Worm (Caenorhabditis elegans) whole organism, dauer: ENCODE measurements around the gene F26G1.15.

Source experiments
- unc-62 ChIP-seq: sonication (generic microtip); optimal IDR thresholded peaks from 2 replicates; lab custom pipeline; 2017; ENCODE audit warnings: missing biosample characterization, missing genetic modification reagents, missing genetic modification characterization

F26G1.15 gene

DNA sequence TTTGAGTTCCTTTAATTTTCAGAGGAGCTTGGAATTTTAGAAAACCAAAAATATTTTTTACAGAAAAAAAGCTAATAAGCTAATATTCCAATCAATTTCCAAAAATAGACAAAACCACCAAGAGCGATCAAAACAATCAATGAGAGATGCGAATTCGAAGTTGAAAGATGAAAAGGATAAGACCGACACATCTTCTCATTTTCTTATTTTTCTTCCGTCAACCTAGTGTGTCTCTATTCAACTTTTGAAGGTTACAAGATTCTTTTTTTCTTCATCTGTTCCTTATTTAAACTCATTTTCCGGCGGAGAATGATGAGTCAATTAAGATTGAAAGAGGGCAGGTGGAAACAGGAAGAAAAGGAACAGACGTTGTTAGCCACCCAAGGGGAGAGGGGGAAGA is 22.5 kb upstream of the F26G1.15 start:
- TF ChIP-seq unc-62 (GFP tag; lab: Kevin White, UChicago) = no peak

DNA sequence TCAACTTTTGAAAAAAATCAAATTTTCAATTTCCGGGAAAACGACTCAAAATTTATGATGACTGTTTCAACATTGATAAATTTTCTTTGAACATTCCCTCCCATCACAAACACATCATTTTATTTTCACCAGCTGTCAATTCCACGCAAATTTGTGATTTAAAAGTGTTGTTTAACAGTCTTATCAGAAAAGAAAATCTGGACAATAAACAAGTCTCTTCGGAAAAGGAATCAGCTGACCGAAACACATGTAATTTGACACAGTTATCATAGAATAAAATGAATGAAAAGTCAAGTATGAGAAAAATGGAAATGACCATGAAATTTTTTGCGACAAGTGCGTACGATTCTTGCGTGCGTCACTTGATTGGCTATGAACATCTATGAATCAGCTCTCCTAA is 21.0 kb upstream of the F26G1.15 start:
- TF ChIP-seq unc-62 (GFP tag; lab: Kevin White, UChicago) = no peak

DNA sequence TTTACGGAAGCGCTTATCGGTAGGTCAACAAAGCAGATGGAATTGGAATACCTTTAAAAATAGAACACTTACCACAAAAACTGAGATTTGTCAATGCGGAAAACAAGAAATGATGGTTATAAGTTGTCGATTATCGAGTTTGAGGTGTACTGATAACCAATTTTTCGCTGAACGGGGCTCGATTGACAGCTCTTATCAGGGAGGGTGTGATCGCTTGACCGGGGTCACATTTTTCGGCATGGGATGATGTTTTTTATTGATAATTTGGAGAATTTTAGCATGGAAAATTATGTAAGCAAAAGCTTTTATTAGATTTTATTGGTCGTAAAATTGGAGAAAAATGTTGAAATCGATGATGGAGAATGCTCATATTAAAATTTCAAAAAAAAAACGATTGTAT is 20.2 kb upstream of the F26G1.15 start:
- TF ChIP-seq unc-62 (GFP tag; lab: Kevin White, UChicago) = no peak

DNA sequence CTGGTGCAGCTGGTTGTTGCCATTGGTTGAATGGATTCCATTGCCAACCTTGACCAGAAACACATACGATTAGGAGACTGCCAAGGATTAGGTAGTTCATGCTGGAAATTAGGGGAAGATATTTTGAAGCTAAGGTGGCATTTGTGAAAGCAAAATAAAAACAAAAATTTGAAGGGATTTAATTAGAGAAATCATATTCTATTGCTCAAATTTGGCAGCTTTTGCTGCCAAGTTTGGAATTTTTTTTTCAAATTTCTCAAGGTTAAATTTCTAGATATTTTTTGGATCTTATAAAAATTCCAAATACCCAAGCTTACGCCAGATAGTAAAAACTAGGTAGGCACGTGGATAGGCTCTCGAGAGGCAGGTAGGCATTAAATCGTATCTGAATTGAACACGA is 18.8 kb upstream of the F26G1.15 start, which contains the start of gene F26G1.5:
Gene F26G1.5, minus strand, starts transcription at position 101 of the 400 bp plus-strand sequence.
- no peak for TF ChIP-seq unc-62 (GFP tag; lab: Kevin White, UChicago)

DNA sequence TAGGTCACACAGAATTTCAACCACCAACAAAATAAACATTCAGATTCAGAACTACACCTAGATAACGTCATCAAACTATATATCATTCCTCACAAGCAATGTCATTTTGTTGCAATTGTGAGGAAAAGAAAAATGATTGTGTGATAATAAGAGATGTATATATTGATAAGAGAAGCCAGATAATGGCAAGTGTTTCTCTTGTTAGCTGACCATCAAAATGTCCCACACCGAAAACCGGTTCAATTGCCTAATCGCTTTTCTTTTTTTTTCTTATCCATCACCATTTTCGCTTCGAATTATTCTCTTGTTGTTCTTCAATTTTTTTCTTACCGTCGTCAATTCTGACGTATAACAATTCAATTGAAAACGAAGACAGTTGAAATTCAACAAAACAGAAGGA is 17.7 kb upstream of the F26G1.15 start:
- TF ChIP-seq unc-62 (GFP tag; lab: Kevin White, UChicago) = no peak

DNA sequence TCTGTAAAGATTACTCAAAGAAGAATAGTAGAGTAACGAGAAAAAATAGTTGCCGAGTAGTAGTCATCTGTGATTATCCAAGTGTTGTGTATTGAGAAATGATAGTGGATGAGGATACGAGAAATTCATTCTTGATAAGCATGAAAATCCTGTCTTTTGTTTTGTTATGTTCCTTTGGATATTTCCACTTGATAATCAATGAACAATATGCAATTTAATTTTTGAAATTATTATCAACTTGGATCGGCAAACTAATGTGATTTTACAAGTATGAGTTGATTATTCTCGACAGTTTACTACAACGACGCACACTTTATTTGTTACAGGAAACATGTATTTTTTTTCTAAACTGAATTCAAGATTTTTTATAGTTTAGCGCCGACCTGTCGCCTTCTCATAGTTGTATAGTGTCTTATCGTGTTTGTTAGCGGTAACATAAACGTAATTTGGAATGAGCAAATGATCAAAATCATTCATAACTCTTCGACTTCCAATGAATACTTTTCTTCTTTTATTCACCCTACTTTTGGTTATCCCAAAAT is 16.1 kb upstream of the F26G1.15 start, which contains the start of the genes F26G1.9 and F26G1.10:
Gene F26G1.9, minus strand, starts transcription at position 101 of the 542 bp plus-strand sequence.
Gene F26G1.10, plus strand, starts transcription at position 492 of the 542 bp plus-strand sequence.
- no peak for TF ChIP-seq unc-62 (GFP tag; lab: Kevin White, UChicago)

DNA sequence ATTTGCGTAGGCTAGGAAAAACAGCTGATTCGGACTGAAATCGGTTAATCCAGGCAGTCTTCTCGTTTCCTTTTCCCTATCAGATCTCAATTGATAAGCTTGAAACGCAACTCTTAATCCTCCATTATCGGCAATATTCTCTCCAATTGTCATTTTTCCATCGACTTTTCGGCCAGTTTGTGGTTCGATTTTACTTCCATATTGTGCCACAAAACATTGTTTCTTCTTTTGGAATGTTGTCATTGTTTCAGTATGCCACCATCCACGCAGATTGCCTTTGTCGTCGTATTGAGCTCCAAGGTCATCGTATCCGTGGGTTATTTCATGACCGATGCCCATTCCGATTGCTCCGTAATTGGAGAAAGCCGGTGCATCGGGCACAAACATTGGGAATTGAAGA is 14.3 kb upstream of the F26G1.15 start:
- no peak for TF ChIP-seq unc-62 (GFP tag; lab: Kevin White, UChicago)

DNA sequence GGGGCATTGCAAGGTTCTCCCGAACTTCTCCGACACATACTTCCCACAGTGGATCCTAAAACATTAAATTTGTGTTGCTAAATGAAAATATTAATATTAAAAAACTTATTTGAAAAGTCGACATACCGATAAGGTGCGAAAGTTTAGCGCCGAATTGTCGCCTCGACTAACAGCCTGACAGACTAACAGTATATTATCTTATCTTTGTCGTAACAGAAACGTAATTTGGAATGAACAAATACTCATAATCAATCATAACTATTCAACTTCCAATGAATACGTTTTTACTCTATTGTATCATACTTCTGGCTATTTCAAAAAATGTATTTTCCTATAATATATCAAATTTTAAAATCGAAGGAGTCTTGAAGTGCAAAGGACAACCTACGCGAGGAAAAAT is 13.2 kb upstream of the F26G1.15 start, which contains the start of gene F26G1.11:
Gene F26G1.11, plus strand, starts transcription at position 205 of the 400 bp plus-strand sequence.
- TF ChIP-seq unc-62 (GFP tag; lab: Kevin White, UChicago) = no peak

DNA sequence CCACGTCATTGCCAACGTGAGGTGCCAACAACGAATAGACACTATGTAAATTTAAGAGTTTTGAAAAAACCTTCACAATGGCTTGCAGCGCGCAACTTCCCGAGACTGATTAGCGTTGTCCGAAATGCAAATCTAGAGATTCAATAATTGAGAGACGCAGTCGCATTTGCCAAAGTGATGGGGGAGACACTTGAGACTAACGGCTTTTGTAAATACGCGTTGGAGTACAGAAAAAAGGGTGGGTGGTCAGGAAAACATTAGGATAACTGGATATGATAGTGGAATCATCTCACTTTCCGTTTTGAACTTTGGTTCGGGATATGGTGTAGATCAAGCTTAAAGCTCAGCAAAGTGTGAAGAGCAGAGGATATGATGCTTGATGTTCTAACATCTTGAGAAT is 10.3 kb upstream of the F26G1.15 start:
- no peak for TF ChIP-seq unc-62 (GFP tag; lab: Kevin White, UChicago)

DNA sequence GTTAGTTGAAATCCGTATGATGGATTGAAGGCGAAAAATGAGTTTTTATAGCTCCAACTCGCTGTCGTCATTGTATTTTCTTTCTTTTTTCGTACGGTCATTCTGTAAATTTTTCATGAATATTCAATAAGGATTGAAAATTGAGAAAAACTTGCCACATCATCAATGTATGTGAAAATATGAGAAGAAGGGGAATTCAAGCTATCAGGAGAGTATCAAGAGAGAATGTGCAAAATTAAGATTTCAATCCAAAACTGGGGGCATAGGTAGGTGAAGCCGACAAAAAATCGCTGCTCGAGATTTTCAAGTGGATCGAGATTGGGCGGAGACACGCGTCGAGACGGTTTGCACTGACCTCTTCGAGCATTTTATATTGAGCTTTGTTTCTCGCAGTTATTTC is 5.7 kb upstream of the F26G1.15 start, which contains the start of gene nep-12:
Gene nep-12, minus strand, starts transcription at position 101 of the 400 bp plus-strand sequence.
- TF ChIP-seq unc-62 (GFP tag; lab: Kevin White, UChicago) = no peak

DNA sequence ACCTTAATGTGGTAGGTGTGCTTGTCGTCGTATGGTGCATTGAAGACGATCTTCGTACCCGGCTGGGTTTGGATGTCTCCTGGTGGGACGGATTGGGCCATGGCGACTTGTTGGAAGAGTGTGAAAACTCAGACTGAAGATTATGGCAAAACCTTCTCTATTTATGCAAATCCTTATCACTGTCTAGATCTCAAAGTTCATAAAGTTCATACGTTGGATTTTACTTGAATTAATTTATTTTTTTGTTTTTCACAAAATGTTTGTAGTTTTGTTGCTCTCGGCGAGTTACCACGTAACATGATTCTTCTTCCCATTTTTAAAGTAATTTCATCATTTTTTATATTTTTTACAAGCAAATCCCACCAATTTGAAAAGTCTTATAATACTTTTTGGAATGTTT is 3.9 kb upstream of the F26G1.15 start, which contains the start of gene msp-3:
Gene msp-3, minus strand, starts transcription at position 101 of the 400 bp plus-strand sequence.
- no peak for TF ChIP-seq unc-62 (GFP tag; lab: Kevin White, UChicago)

DNA sequence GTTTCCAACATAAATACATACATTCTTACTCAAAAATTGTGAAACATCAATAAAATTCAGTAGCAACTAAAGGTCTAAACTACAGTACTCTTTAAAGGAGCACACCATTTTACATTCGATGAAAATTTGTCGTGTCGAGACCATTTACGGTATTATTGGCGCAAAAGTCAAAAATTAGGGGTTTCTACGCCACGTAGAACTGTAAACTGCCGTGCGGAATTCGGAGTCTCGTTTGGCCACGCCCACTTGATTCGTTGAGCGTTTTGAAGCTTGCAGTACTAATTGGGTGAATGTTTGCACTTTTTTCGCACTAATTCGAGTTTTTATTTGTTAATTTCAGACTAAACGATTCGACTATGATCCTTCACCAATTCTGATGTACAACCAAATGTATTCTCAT is 594 bp downstream of the F26G1.15 start:
- no peak for TF ChIP-seq unc-62 (GFP tag; lab: Kevin White, UChicago)

DNA sequence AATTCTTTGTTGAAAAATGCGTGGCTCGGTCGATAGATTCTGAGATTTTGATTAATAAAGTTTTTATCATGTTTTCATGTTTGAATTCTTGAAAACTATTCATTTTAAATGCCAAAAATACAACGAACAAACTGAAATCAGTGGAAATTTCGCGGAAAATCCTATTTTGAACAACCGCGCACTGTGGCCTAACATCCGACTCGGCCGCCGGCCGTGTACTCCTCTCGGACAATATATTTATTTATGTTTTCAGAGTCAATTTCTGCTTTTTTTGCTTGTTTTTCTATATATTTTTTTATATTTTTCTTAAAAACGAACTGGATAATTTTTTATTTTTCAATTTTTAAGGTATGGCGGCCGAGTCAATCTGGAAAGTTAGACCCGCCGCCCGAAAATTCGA is 1.2 kb downstream of the F26G1.15 start, which contains the start of gene F26G1.1:
Gene F26G1.1, plus strand, starts transcription at position 347 of the 400 bp plus-strand sequence.
- TF ChIP-seq unc-62 (GFP tag; lab: Kevin White, UChicago) = no peak

DNA sequence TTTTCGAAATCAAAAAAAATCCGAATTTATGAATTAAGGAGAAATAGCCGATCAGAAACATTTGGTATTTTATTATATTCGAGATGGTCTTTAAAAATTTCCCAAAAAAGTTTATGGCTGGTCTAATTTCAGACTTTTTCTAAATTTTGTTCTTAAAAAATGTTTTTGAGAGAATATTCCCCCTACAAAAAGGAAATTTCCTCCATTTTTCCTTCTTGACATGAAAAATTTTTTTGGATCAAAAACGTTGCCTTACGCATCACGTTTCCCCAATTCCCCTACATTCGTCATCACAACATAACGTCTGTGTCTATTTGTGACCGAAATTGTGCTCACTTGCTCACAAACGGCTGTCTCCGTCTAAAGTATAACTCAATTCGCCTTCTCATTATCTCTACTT is 3.2 kb downstream of the F26G1.15 start:
- no peak for TF ChIP-seq unc-62 (GFP tag; lab: Kevin White, UChicago)

DNA sequence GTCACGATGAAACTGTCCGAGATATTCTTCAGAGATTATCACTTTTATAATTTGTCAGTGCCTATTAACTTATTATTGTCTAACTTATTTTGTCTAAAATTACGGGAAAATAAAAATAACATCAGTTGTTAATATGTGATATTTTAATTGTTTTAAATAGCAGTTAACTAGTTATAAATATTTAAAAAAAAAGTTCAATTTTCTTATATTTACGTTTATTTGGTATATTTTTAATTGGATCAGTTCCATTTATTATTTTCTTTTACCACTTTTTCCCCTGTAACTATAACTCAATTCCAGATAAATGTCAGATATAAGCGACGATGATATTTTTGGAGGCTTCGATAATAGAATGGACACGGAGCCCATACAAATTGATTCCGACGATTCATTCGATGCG is 5.4 kb downstream of the F26G1.15 start, which contains the start of gene C33F10.4:
Gene C33F10.4, plus strand, starts transcription at position 301 of the 400 bp plus-strand sequence.
- no peak for TF ChIP-seq unc-62 (GFP tag; lab: Kevin White, UChicago)

DNA sequence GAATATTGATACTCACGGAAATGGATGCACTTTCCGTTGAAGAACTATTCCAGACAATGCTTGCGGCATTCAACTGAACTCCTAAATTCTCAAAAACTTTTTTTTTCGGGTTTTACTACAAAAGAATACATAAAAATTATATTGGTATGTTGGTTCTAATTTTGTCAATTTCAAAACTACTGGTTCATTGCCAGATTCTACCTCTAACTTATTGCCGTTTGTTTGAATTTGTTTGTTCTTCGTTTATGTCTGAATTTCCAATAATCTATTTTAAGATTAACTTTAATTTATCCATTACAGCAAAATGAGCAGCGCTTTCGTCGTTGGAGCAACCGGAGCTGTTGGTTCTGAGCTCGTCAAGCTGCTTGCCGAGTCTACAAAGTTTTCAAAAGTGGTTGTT is 7.0 kb downstream of the F26G1.15 start, which contains the start of gene C33F10.14:
Gene C33F10.14, plus strand, starts transcription at position 301 of the 400 bp plus-strand sequence.
- no peak for TF ChIP-seq unc-62 (GFP tag; lab: Kevin White, UChicago)

DNA sequence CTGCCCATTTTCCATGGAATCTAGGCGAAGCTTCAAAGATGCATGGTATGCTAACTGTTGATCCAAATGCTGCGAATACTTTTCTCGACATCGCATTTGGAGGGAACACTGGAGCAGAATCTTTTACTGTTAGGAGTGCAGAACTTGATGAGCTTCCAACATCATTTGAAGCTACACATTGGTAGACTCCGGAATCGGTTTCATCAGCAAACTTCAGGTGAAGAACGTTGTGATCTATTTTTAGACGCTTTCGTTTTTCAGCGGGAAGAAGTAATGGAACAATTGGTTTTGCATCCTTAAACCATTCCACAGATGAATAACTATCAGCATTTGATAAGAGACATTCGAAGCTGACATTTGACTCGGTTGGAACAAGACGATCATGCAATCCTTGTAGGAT is 10.4 kb downstream of the F26G1.15 start:
- TF ChIP-seq unc-62 (GFP tag; lab: Kevin White, UChicago) = no peak
